Fruit fly (Drosophila melanogaster): Measurements from ENCODE around the gene alph.
A peak's percentile ranks its signal among the peaks of the same experiment; 100 is the strongest.

dm6 chr3R:29618515-29619157 is 27.0 kb downstream of the alph start, which contains the start of gene CG1907:
- TF ChIP-seq CG3163 (GFP tag; optimal IDR thresholded peaks at IDR 0.05) (peak; percentile 61), psq (GFP tag; optimal IDR thresholded peaks at IDR 0.05) (peak; percentile 91), CG5245 (GFP tag; optimal IDR thresholded peaks at IDR 0.05) (peak; percentile 96), CG8478 (optimal IDR thresholded peaks at IDR 0.05) (no peak), grau (tag; optimal IDR thresholded peaks at IDR 0.05) (peak; percentile 97), ranshi (GFP tag; IDR thresholded peaks at IDR 0.05) (peak; percentile 99), Abd-B (GFP tag; optimal IDR thresholded peaks at IDR 0.05) (peak; percentile 97), Optix (GFP tag; IDR thresholded peaks at IDR 0.05) (peak; percentile 97), ERR (GFP tag; optimal IDR thresholded peaks at IDR 0.05) (peak; percentile 75), dpn (GFP tag; optimal IDR thresholded peaks at IDR 0.05) (peak; percentile 82 to 97), CG8924 (tag; optimal IDR thresholded peaks at IDR 0.05) (peak; percentile 99), CG4360 (GFP tag; IDR thresholded peaks at IDR 0.05) (peak; percentile 87)

Measured in whole organism, embryonic.